Worm (Caenorhabditis elegans) whole organism, L4/young adult: ENCODE measurements around the gene lgc-46.

Source experiments
- W03F9.2 ChIP-seq: fragments of 150-350 bp; optimal IDR thresholded peaks from 2 replicates; lab custom pipeline; 2014; ENCODE audit warnings: missing biosample characterization, missing genetic modification characterization
- dao-5 ChIP-seq: sonication (generic microtip); optimal IDR thresholded peaks from 2 replicates; lab custom pipeline; 2016; ENCODE audit warnings: missing genotype, missing genetic modification characterization, moderate library complexity, missing compliant biosample characterization
- him-1 ChIP-seq: sonication (generic microtip); optimal IDR thresholded peaks from 2 replicates; lab custom pipeline; 2016; ENCODE audit warnings: missing genotype, missing genetic modification reagents, missing genetic modification characterization, missing compliant biosample characterization

- no peak for TF ChIP-seq W03F9.2 (tag; lab: Kevin White, UChicago)
- no peak for TF ChIP-seq dao-5
- TF ChIP-seq him-1 (tag; lab: Kevin White, UChicago): no peak
Observed at ce11 chrIII:1144816-1145215, 9.0 kb upstream of the lgc-46 start.
